Worm (Caenorhabditis elegans) whole organism, midembryonic: ENCODE data around the gene C44B11.6.

Source experiments
- T22C8.4 ChIP-seq: fragments of 200-800 bp; sonication (Bioruptor generic); IDR thresholded peaks from 2 replicates; pipeline ENCODE4 v1.3.6; 2022; ENCODE audit warnings: missing genetic modification characterization, missing compliant biosample characterization
- cog-1 ChIP-seq: sonication (generic microtip); optimal IDR thresholded peaks from 2 replicates; lab custom pipeline; 2016; ENCODE audit warnings: missing genetic modification characterization, missing compliant biosample characterization
- flt-1 ChIP-seq: fragments of 200-800 bp; sonication (Bioruptor generic); IDR thresholded peaks from 2 replicates; pipeline ENCODE4 v1.3.6; 2022; ENCODE audit warnings: missing genetic modification characterization, missing compliant biosample characterization
- klf-2 ChIP-seq: fragments of 200-800 bp; sonication (Bioruptor generic); conservative IDR thresholded peaks from 2 replicates; pipeline ENCODE4 v1.3.6; 2022; ENCODE audit warnings: missing genetic modification reagents, missing genetic modification characterization, missing compliant biosample characterization
- med-1 ChIP-seq: sonication (generic microtip); optimal IDR thresholded peaks from 2 replicates; lab custom pipeline; 2017; ENCODE audit warnings: missing genetic modification characterization, mild to moderate bottlenecking, missing compliant biosample characterization, antibody characterized with exemption, missing genetic modification reagents; ENCODE audit not compliant: insufficient read depth
- ref-1 ChIP-seq: fragments of 200-800 bp; sonication (Bioruptor generic); conservative IDR thresholded peaks from 2 replicates; pipeline ENCODE4 v1.3.6; 2022; ENCODE audit warnings: missing genetic modification reagents, missing genetic modification characterization, missing compliant biosample characterization
- tab-1 ChIP-seq: fragments of 200-800 bp; sonication (Bioruptor generic); IDR thresholded peaks from 2 replicates; pipeline ENCODE4 v1.3.6; 2022; ENCODE audit warnings: missing genetic modification characterization, missing compliant biosample characterization
- ztf-23 ChIP-seq: fragments of 200-800 bp; sonication (Bioruptor generic); IDR thresholded peaks from 2 replicates; pipeline ENCODE4 v1.3.6; 2022; ENCODE audit warnings: missing genetic modification reagents, missing genetic modification characterization, missing compliant biosample characterization
- ztf-29 ChIP-seq: fragments of 200-800 bp; sonication (Bioruptor generic); IDR thresholded peaks from 2 replicates; pipeline ENCODE4 v1.3.6; 2022; ENCODE audit warnings: missing genetic modification reagents, missing genetic modification characterization, missing compliant biosample characterization

Gene C44B11.6

ce11 chrIII:3191729-3192128 is 38.8 kb downstream of the C44B11.6 start:
- TF ChIP-seq klf-2 (GFP tag; lab: Robert Waterston, UW) (no peak), T22C8.4 (no peak), cog-1 (tag; lab: Kevin White, UChicago) (no peak), tab-1 (no peak), flt-1 (GFP tag; lab: Robert Waterston, UW) (no peak), ztf-29 (GFP tag; lab: Robert Waterston, UW) (no peak), med-1 (GFP tag; lab: Kevin White, UChicago) (no peak), ref-1 (GFP tag; lab: Robert Waterston, UW) (no peak), ztf-23 (GFP tag; lab: Robert Waterston, UW) (no peak)

DNA sequence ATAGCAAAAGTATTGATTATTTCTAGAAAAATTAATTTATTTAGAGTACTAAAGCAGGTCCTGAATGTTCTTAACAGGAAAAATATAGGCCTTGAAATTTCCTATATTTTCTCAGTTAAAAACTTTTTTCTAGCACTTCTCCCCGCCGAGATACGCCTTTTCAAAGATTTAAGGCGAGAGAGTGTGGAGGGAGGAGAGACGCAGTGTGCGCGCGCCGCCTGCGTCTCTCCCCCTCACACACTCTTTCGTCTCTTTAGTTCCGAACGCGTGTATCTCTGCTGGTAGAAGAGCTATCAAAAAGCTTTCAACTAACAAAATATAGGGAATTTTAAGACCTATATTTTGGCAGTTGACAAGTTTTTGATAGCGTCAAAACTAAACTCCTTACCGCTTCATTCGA is 45.0 kb downstream of the C44B11.6 start:
- TF ChIP-seq ref-1 (GFP tag; lab: Robert Waterston, UW) (no peak), ztf-29 (GFP tag; lab: Robert Waterston, UW) (no peak), T22C8.4 (no peak), klf-2 (GFP tag; lab: Robert Waterston, UW) (no peak), flt-1 (GFP tag; lab: Robert Waterston, UW) (no peak), med-1 (GFP tag; lab: Kevin White, UChicago) (no peak), cog-1 (tag; lab: Kevin White, UChicago) (no peak), ztf-23 (GFP tag; lab: Robert Waterston, UW) (no peak), tab-1 (no peak)

DNA sequence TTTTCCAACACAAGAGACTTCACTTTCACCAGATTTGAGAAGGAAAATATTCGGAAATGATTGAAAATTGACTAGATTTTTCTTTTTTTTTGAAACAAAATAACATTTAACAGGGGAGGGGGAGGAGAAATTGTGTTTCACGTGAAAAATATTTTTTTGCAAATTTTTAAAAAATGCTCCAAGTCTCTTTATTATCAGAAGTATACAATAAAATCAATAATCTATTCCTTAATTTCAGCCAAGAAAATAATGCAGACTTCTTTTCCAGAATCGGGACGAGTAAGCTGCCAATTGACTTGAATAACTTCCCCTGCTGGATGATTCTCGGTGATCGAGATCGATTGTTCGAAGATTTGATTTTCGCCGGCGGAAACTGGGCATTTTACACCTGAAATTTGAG is 45.4 kb downstream of the C44B11.6 start, which contains the start of gene R148.7:
TSS of gene R148.7 (minus strand) at position 101 of the 400 bp plus-strand sequence.
- TF ChIP-seq ztf-23 (GFP tag; lab: Robert Waterston, UW) (no peak), ref-1 (GFP tag; lab: Robert Waterston, UW) (no peak), ztf-29 (GFP tag; lab: Robert Waterston, UW) (no peak), T22C8.4 (no peak), med-1 (GFP tag; lab: Kevin White, UChicago) (no peak), cog-1 (tag; lab: Kevin White, UChicago) (no peak)

- TF ChIP-seq ztf-29 (GFP tag; lab: Robert Waterston, UW) (no peak), cog-1 (tag; lab: Kevin White, UChicago) (no peak), flt-1 (GFP tag; lab: Robert Waterston, UW) (no peak), T22C8.4 (no peak), tab-1 (no peak), med-1 (GFP tag; lab: Kevin White, UChicago) (no peak), ztf-23 (GFP tag; lab: Robert Waterston, UW) (no peak), ref-1 (GFP tag; lab: Robert Waterston, UW) (no peak), klf-2 (GFP tag; lab: Robert Waterston, UW) (no peak)
Observed at ce11 chrIII:3199416-3199815, 46.5 kb downstream of the C44B11.6 start, which contains the start of gene heh-1. heh-1 (minus strand) TSS chrIII:3199516.

ce11 chrIII:3200563-3200962 is 47.6 kb downstream of the C44B11.6 start:
- TF ChIP-seq ref-1 (GFP tag; lab: Robert Waterston, UW) = no peak
- no peak for TF ChIP-seq klf-2 (GFP tag; lab: Robert Waterston, UW)
- TF ChIP-seq flt-1 (GFP tag; lab: Robert Waterston, UW) = 0 out of 2 replicates have a peak, but pooled peaks have one; percentile 25
- TF ChIP-seq T22C8.4 = no peak
- TF ChIP-seq ztf-23 (GFP tag; lab: Robert Waterston, UW) = no peak
